Fruit fly (Drosophila melanogaster) whole organism, embryonic: ENCODE data around the gene Nf-YC.

ENCODE experiments used
- Antp ChIP-seq: fragments of 200-800 bp; sonication (Bioruptor generic); optimal IDR thresholded peaks from 3 replicates; lab custom pipeline; 2016; ENCODE audit warnings: missing biosample characterization, missing genetic modification characterization
- B-H1 ChIP-seq: fragments of 200-800 bp; sonication (Bioruptor generic); IDR thresholded peaks from 3 replicates; pipeline ENCODE4 v1.3.6; 2022; ENCODE audit warnings: missing biosample characterization, missing genetic modification characterization
- Bgb ChIP-seq: fragments of 200-800 bp; sonication (Bioruptor generic); IDR thresholded peaks from 2 replicates; pipeline ENCODE4 v1.3.6; 2022; ENCODE audit warnings: missing biosample characterization, missing genetic modification characterization; ENCODE audit not compliant: partially characterized antibody
- CG10147 ChIP-seq: fragments of 200-800 bp; sonication (Bioruptor generic); optimal IDR thresholded peaks from 2 replicates; lab custom pipeline; 2019; ENCODE audit warnings: missing biosample characterization, mild to moderate bottlenecking, missing genetic modification characterization, moderate library complexity
- CG1024 ChIP-seq: fragments of 200-800 bp; sonication (Bioruptor generic); IDR thresholded peaks from 2 replicates; pipeline ENCODE4 v1.3.6; 2022; ENCODE audit warnings: missing biosample characterization, missing genetic modification characterization
- CG10543 ChIP-seq: fragments of 200-800 bp; sonication (Bioruptor generic); optimal IDR thresholded peaks from 3 replicates; lab custom pipeline; 2017; ENCODE audit warnings: missing biosample characterization, mild to moderate bottlenecking, missing genetic modification characterization, moderate library complexity
- CG12071 ChIP-seq: fragments of 200-800 bp; sonication (Bioruptor generic); optimal IDR thresholded peaks from 3 replicates; lab custom pipeline; 2018; ENCODE audit warnings: missing biosample characterization, mild to moderate bottlenecking, missing genetic modification characterization
- CG12391 ChIP-seq: fragments of 200-800 bp; sonication (Bioruptor generic); optimal IDR thresholded peaks from 3 replicates; lab custom pipeline; 2018; ENCODE audit warnings: missing biosample characterization, mild to moderate bottlenecking, missing genetic modification characterization, moderate library complexity
- CG12659 ChIP-seq: fragments of 200-800 bp; sonication (Bioruptor generic); optimal IDR thresholded peaks from 3 replicates; lab custom pipeline; 2017; ENCODE audit warnings: mild to moderate bottlenecking, missing biosample characterization, missing genetic modification reagents, missing genetic modification characterization
- CG13296 ChIP-seq: fragments of 200-800 bp; sonication (Bioruptor generic); optimal IDR thresholded peaks from 3 replicates; lab custom pipeline; 2018; ENCODE audit warnings: missing biosample characterization, mild to moderate bottlenecking, missing genetic modification characterization
- CG15073 ChIP-seq: fragments of 200-800 bp; sonication (Bioruptor generic); optimal IDR thresholded peaks from 2 replicates; lab custom pipeline; 2016; ENCODE audit warnings: missing biosample characterization, missing genetic modification characterization
- CG15514 ChIP-seq: fragments of 200-800 bp; sonication (Bioruptor generic); optimal IDR thresholded peaks from 3 replicates; lab custom pipeline; 2017; ENCODE audit warnings: missing biosample characterization, missing genetic modification characterization, mild to moderate bottlenecking, moderate library complexity, missing genetic modification reagents
- CG17361 ChIP-seq: fragments of 200-800 bp; sonication (Bioruptor generic); IDR thresholded peaks from 3 replicates; pipeline ENCODE4 v1.3.6; 2022; ENCODE audit warnings: missing biosample characterization, missing genetic modification characterization
- CG17568 ChIP-seq: fragments of 200-800 bp; sonication (Bioruptor generic); optimal IDR thresholded peaks from 2 replicates; lab custom pipeline; 2018; ENCODE audit warnings: missing biosample characterization, mild to moderate bottlenecking, missing genetic modification characterization, moderate library complexity
- CG18262 ChIP-seq: fragments of 200-800 bp; optimal IDR thresholded peaks from 3 replicates; lab custom pipeline; 2019; ENCODE audit warnings: missing biosample characterization, mild to moderate bottlenecking, missing genetic modification characterization, moderate library complexity
- CG18619 ChIP-seq: fragments of 200-800 bp; sonication (Bioruptor generic); optimal IDR thresholded peaks from 3 replicates; lab custom pipeline; 2017; ENCODE audit warnings: missing biosample characterization, mild to moderate bottlenecking, missing genetic modification characterization
- CG2199 ChIP-seq: fragments of 200-800 bp; sonication (Bioruptor generic); IDR thresholded peaks from 3 replicates; pipeline ENCODE4 v1.3.6; 2022; ENCODE audit warnings: missing biosample characterization, missing genetic modification characterization
- CG31365 ChIP-seq: fragments of 200-800 bp; sonication (Bioruptor generic); optimal IDR thresholded peaks from 2 replicates; lab custom pipeline; 2018; ENCODE audit warnings: missing biosample characterization, mild to moderate bottlenecking, missing genetic modification characterization
- CG4707 ChIP-seq: fragments of 200-800 bp; sonication (Bioruptor generic); optimal IDR thresholded peaks from 2 replicates; lab custom pipeline; 2018; ENCODE audit warnings: missing biosample characterization, mild to moderate bottlenecking, missing genetic modification characterization, moderate library complexity
- CG6683 ChIP-seq: fragments of 200-800 bp; sonication (Bioruptor generic); optimal IDR thresholded peaks from 2 replicates; lab custom pipeline; 2017; ENCODE audit warnings: missing biosample characterization, mild to moderate bottlenecking, missing genetic modification characterization, missing genetic modification reagents
- Dp ChIP-seq: fragments of 200-800 bp; sonication (Bioruptor generic); optimal IDR thresholded peaks from 2 replicates; lab custom pipeline; 2018; ENCODE audit warnings: missing biosample characterization, mild to moderate bottlenecking, missing genetic modification characterization, moderate library complexity
- Drgx ChIP-seq: fragments of 200-800 bp; sonication (Bioruptor generic); IDR thresholded peaks from 2 replicates; pipeline ENCODE4 v1.3.6; 2022; ENCODE audit warnings: missing biosample characterization, missing genetic modification characterization
- Fer2 ChIP-seq: fragments of 200-800 bp; sonication (Bioruptor generic); optimal IDR thresholded peaks from 2 replicates; lab custom pipeline; 2018; ENCODE audit warnings: missing biosample characterization, mild to moderate bottlenecking, missing genetic modification characterization, moderate library complexity
- H2.0 ChIP-seq: fragments of 200-800 bp; sonication (Bioruptor generic); IDR thresholded peaks from 2 replicates; pipeline ENCODE4 v1.3.6; 2022; ENCODE audit warnings: missing biosample characterization, missing genetic modification characterization
- Hr78 ChIP-seq, 2 experiments: fragments of 200-800 bp in 1 of 2; fragments of >200 bp in 1 of 2; sonication (Bioruptor generic) in 1 of 2; optimal IDR thresholded peaks; 2 replicates each; lab custom pipeline; 2017 to 2019; ENCODE audit warnings: missing biosample characterization in 2 of 2, missing genetic modification characterization in 2 of 2, mild to moderate bottlenecking in 1 of 2, moderate library complexity in 1 of 2
- Mrtf ChIP-seq: fragments of 200-800 bp; sonication (Bioruptor generic); IDR thresholded peaks from 3 replicates; pipeline ENCODE4 v1.3.6; 2022; ENCODE audit warnings: missing biosample characterization, missing genetic modification characterization
- Neu2 ChIP-seq: fragments of 200-800 bp; sonication (Bioruptor generic); optimal IDR thresholded peaks from 3 replicates; lab custom pipeline; 2016; ENCODE audit warnings: missing biosample characterization, missing genetic modification characterization, borderline replicate concordance
- Side ChIP-seq: fragments of 200-800 bp; sonication (Bioruptor generic); optimal IDR thresholded peaks from 2 replicates; lab custom pipeline; 2016; ENCODE audit warnings: missing biosample characterization, missing genetic modification characterization
- TFAM ChIP-seq: fragments of 200-800 bp; sonication (Bioruptor generic); optimal IDR thresholded peaks from 2 replicates; lab custom pipeline; 2017; ENCODE audit warnings: missing biosample characterization, missing genetic modification characterization, inconsistent platforms
- ara ChIP-seq: fragments of 200-800 bp; sonication (Bioruptor generic); IDR thresholded peaks from 2 replicates; pipeline ENCODE4 v1.3.6; 2022; ENCODE audit warnings: missing biosample characterization, missing genetic modification characterization
- ash1 ChIP-seq: fragments of 200-800 bp; sonication (Bioruptor generic); optimal IDR thresholded peaks from 2 replicates; lab custom pipeline; 2018; ENCODE audit warnings: missing biosample characterization, mild to moderate bottlenecking, missing genetic modification characterization
- bowl ChIP-seq: fragments of 200-800 bp; sonication (Bioruptor generic); IDR thresholded peaks from 2 replicates; pipeline ENCODE4 v1.3.6; 2022; ENCODE audit warnings: missing biosample characterization, missing genetic modification characterization
- br ChIP-seq: fragments of >200 bp; optimal IDR thresholded peaks from 2 replicates; lab custom pipeline; 2017
- dmrt99B ChIP-seq: fragments of 200-800 bp; sonication (Bioruptor generic); optimal IDR thresholded peaks from 2 replicates; lab custom pipeline; 2018; ENCODE audit warnings: missing biosample characterization, mild to moderate bottlenecking, missing genetic modification characterization, moderate library complexity
- emc ChIP-seq: fragments of 200-800 bp; sonication (Bioruptor generic); optimal IDR thresholded peaks from 2 replicates; lab custom pipeline; 2016; ENCODE audit warnings: missing biosample characterization, missing genetic modification characterization
- exex ChIP-seq: fragments of 200-800 bp; sonication (Bioruptor generic); optimal IDR thresholded peaks from 4 replicates; lab custom pipeline; 2018; ENCODE audit warnings: missing biosample characterization, mild to moderate bottlenecking, missing genetic modification characterization, moderate library complexity
- eyg ChIP-seq: fragments of 200-800 bp; sonication (Bioruptor generic); optimal IDR thresholded peaks from 3 replicates; lab custom pipeline; 2016; ENCODE audit warnings: missing biosample characterization, missing genetic modification characterization
- gcm2 ChIP-seq: fragments of 200-800 bp; sonication (Bioruptor generic); optimal IDR thresholded peaks from 2 replicates; lab custom pipeline; 2016; ENCODE audit warnings: missing biosample characterization, missing genetic modification characterization
- grn ChIP-seq: fragments of 200-800 bp; sonication (Bioruptor generic); optimal IDR thresholded peaks from 3 replicates; lab custom pipeline; 2017; ENCODE audit warnings: missing biosample characterization, missing genetic modification characterization
- jing ChIP-seq: fragments of 200-800 bp; sonication (Bioruptor generic); optimal IDR thresholded peaks from 2 replicates; lab custom pipeline; 2018; ENCODE audit warnings: missing biosample characterization, mild to moderate bottlenecking, missing genetic modification characterization
- kay ChIP-seq: fragments of 200-800 bp; sonication (Bioruptor generic); optimal IDR thresholded peaks from 2 replicates; lab custom pipeline; 2016; ENCODE audit warnings: missing biosample characterization, missing genetic modification characterization
- lbe ChIP-seq: fragments of 200-800 bp; sonication (Bioruptor generic); optimal IDR thresholded peaks from 2 replicates; lab custom pipeline; 2016; ENCODE audit warnings: missing biosample characterization, mild to moderate bottlenecking, missing genetic modification characterization
- lola ChIP-seq, 3 experiments: fragments of >200 bp in 2 of 3; fragments of 200-800 bp in 1 of 3; sonication (Bioruptor generic) in 1 of 3; optimal IDR thresholded peaks; 2 replicates each; lab custom pipeline; 2017 to 2019; ENCODE audit warnings: missing biosample characterization in 3 of 3, missing genetic modification characterization in 3 of 3, mild to moderate bottlenecking in 1 of 3, moderate library complexity in 1 of 3
- nerfin-1 ChIP-seq: fragments of 200-800 bp; sonication (Bioruptor generic); optimal IDR thresholded peaks from 3 replicates; lab custom pipeline; 2019; ENCODE audit warnings: missing biosample characterization, mild to moderate bottlenecking, missing genetic modification characterization, moderate library complexity
- onecut ChIP-seq: fragments of 200-800 bp; sonication (Bioruptor generic); IDR thresholded peaks from 2 replicates; pipeline ENCODE4 v1.3.6; 2022; ENCODE audit warnings: missing biosample characterization, missing genetic modification characterization
- ro ChIP-seq: fragments of 200-800 bp; sonication (Bioruptor generic); IDR thresholded peaks from 2 replicates; pipeline ENCODE4 v1.3.6; 2022; ENCODE audit warnings: missing biosample characterization, missing genetic modification characterization
- sisA ChIP-seq: fragments of 200-800 bp; sonication (Bioruptor generic); IDR thresholded peaks from 2 replicates; pipeline ENCODE4 v1.3.6; 2022; ENCODE audit warnings: missing biosample characterization, missing genetic modification characterization
- sr ChIP-seq: fragments of 200-800 bp; sonication (Bioruptor generic); IDR thresholded peaks from 3 replicates; pipeline ENCODE4 v1.3.6; 2022; ENCODE audit warnings: missing biosample characterization, missing genetic modification characterization
- stwl ChIP-seq: fragments of 200-800 bp; sonication (Bioruptor generic); optimal IDR thresholded peaks from 3 replicates; lab custom pipeline; 2018; ENCODE audit warnings: missing biosample characterization, mild to moderate bottlenecking, missing genetic modification characterization, moderate library complexity
- wek ChIP-seq: fragments of 200-800 bp; sonication (Bioruptor generic); optimal IDR thresholded peaks from 3 replicates; lab custom pipeline; 2018; ENCODE audit warnings: missing biosample characterization, mild to moderate bottlenecking, missing genetic modification characterization, moderate library complexity

The Nf-YC gene

DNA sequence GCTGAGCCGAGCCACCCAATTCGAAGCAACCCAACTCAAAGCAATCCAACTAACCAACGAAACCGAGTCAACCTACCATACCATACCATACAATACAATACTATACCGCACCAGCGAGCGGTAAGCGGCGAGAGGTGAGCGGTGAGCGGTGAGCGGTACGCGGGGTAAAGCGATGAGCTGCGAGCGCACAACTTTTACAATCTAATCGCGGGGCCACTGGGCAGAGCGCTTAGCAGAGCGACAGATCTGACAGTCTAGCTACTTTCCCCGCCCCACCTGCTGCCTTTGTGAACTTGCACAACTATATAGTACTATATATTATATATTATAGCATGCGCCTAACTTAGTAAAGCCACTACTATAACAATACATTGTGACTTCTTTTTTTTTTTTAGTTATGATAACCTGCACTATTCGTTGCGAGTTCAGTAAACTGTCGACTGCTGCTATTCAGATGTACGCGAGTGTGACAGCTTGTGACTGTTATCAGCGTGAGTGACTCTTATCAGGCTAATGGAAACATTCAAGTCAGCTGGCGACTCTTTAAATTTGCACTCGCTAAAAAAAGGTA, 19.9 kb downstream of the Nf-YC start (continued):
- peak; percentile 33 for TF ChIP-seq CG17568 (GFP tag; lab: Kevin White, UChicago)
- TF ChIP-seq eyg (GFP tag; lab: Kevin White, UChicago): no peak
- TF ChIP-seq CG12071 (GFP tag; lab: Kevin White, UChicago): no peak
- peak; percentile 55; the same call in 2 of the 3 replicates for TF ChIP-seq CG17361 (GFP tag; lab: Robert Waterston, UW)
- TF ChIP-seq Bgb (GFP tag; lab: Robert Waterston, UW): peak; percentile 23; the same call in 1 of the 2 replicates
- no peak for TF ChIP-seq ro
- TF ChIP-seq CG31365: no peak
- TF ChIP-seq lbe (GFP tag; lab: Kevin White, UChicago): peak; percentile 43
- no peak for TF ChIP-seq emc (GFP tag; lab: Kevin White, UChicago)
- peak; percentile 35 for TF ChIP-seq CG18262 (tag; lab: Kevin White, UChicago)
- TF ChIP-seq CG10543: peak; percentile 92
- no peak for TF ChIP-seq ash1 (GFP tag; lab: Kevin White, UChicago)
- peak; percentile 32 for TF ChIP-seq sisA
- no peak for TF ChIP-seq Dp (GFP tag; lab: Kevin White, UChicago)
- no peak for TF ChIP-seq wek (GFP tag; lab: Kevin White, UChicago)
- no peak for TF ChIP-seq jing (GFP tag; lab: Kevin White, UChicago)
- no peak for TF ChIP-seq sr
- peak; percentile 98 for TF ChIP-seq CG2199
- TF ChIP-seq exex (tag; lab: Kevin White, UChicago): peak; percentile 71
- no peak for TF ChIP-seq br (lab: Kevin White, UChicago)
- TF ChIP-seq kay (GFP tag; lab: Kevin White, UChicago): peak; percentile 6
- no peak for TF ChIP-seq Fer2
- peak; percentile 51; the same call in 2 of the 3 replicates for TF ChIP-seq B-H1 (GFP tag; lab: Robert Waterston, UW)
- TF ChIP-seq H2.0 (GFP tag; lab: Robert Waterston, UW): no peak
- no peak for TF ChIP-seq CG4707
- no peak for TF ChIP-seq onecut (GFP tag; lab: Robert Waterston, UW)
- TF ChIP-seq Drgx: peak; percentile 47; the same call in 1 of the 2 replicates
- peak; percentile 56 for TF ChIP-seq CG12659 (GFP tag; lab: Kevin White, UChicago)
- no peak for TF ChIP-seq CG15073 (GFP tag; lab: Kevin White, UChicago)
- TF ChIP-seq nerfin-1 (tag; lab: Kevin White, UChicago): no peak
- peak; percentile 16; the same call in 1 of the 2 replicates for TF ChIP-seq bowl (GFP tag; lab: Robert Waterston, UW)
- TF ChIP-seq stwl (tag; lab: Kevin White, UChicago): no peak
- TF ChIP-seq CG15514: no peak
- no peak for TF ChIP-seq CG1024 (GFP tag; lab: Robert Waterston, UW)
- 0 out of 3 replicates have a peak, but pooled peaks have one; percentile 26 for TF ChIP-seq Mrtf
- TF ChIP-seq CG13296: peak; percentile 21
- peak; percentile 62 for TF ChIP-seq CG12391 (tag; lab: Kevin White, UChicago)
- TF ChIP-seq Antp (GFP tag; lab: Kevin White, UChicago): no peak
- peak; percentile 33 for TF ChIP-seq grn (GFP tag; lab: Kevin White, UChicago)
- TF ChIP-seq lola (GFP tag; optimal IDR thresholded peaks at IDR 0.05; lab: Kevin White, UChicago): peak in 1 of 3 experiments; percentile 11
- TF ChIP-seq gcm2 (GFP tag; lab: Kevin White, UChicago): no peak
- TF ChIP-seq CG18619 (GFP tag; lab: Kevin White, UChicago): peak; percentile 46
- TF ChIP-seq Side (GFP tag; lab: Kevin White, UChicago): no peak
- TF ChIP-seq Neu2: no peak
- TF ChIP-seq CG6683 (GFP tag; lab: Kevin White, UChicago): peak; percentile 24
- no peak for TF ChIP-seq CG10147
- TF ChIP-seq TFAM: no peak
- peak; percentile 50 for TF ChIP-seq dmrt99B (tag; lab: Kevin White, UChicago)
- TF ChIP-seq ara (GFP tag; lab: Robert Waterston, UW): no peak
- TF ChIP-seq Hr78 (GFP tag; optimal IDR thresholded peaks at IDR 0.05; lab: Kevin White, UChicago): peak in 1 of 2 experiments; percentile 6
